Worm (Caenorhabditis elegans) whole organism, dauer: ENCODE data around the gene Y54G2A.16.

ENCODE experiments used
- unc-62 ChIP-seq: sonication (generic microtip); optimal IDR thresholded peaks from 2 replicates; lab custom pipeline; 2017; ENCODE audit warnings: missing biosample characterization, missing genetic modification reagents, missing genetic modification characterization

The Y54G2A.16 gene

ce11 chrIV:2817038-2817437 is 47.6 kb downstream of the Y54G2A.16 start:
- no peak for TF ChIP-seq unc-62 (GFP tag; lab: Kevin White, UChicago)

ce11 chrIV:2809208-2809607 is 55.4 kb downstream of the Y54G2A.16 start, which contains the start of gene Y54G2A.76:
TSS of gene Y54G2A.76 (plus strand) at chrIV:2809410.
- TF ChIP-seq unc-62 (GFP tag; lab: Kevin White, UChicago), result no peak

ce11 chrIV:2808154-2808553 is 56.5 kb downstream of the Y54G2A.16 start:
- TF ChIP-seq unc-62 (GFP tag; lab: Kevin White, UChicago), result no peak
